Comparison of ENCODE assay signal across 1 worm cellular context in the genomic region with DNA sequence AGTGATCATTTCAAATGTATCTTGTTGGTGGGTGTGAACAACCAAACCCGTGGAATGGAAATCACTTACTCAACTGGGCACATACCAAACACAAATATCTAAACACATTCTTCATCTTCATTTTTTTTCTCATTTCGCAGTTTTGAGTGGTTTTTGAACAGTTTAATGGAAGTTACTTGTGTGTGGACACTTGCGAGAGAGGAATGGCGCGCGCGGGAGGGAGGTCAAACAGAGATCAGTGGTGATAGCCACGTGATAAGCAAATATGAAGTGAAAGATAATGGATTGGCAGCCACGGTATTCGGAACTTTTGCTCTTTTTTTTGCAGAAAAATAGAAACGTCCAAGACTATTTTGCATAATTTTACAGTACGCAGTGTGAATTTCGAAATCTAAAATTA.
TF ChIP-seq lines count a peak whose summit lies in the region.

No protein-coding gene starts in this region.

TF ChIP-seq in whole organism, L1 larva, 84 proteins besides CTCF, POLR2A, EP300 and RAD21 (continued from another document):
- TF ChIP-seq fos-1 (tag; optimal IDR thresholded peaks at IDR 0.05; lab: Kevin White, UChicago) (no peak), nhr-237 (tag; optimal IDR thresholded peaks at IDR 0.05; lab: Kevin White, UChicago) (no peak), mef-2 (tag; optimal IDR thresholded peaks at IDR 0.05; lab: Kevin White, UChicago) (no peak), fkh-8 (tag; optimal IDR thresholded peaks at IDR 0.05; lab: Kevin White, UChicago) (no peak), nhr-71 (tag; optimal IDR thresholded peaks at IDR 0.05; lab: Kevin White, UChicago) (peak; percentile 11), sup-37 (GFP tag; optimal IDR thresholded peaks at IDR 0.05; lab: Kevin White, UChicago) (no peak), ceh-88 (GFP tag; IDR thresholded peaks at IDR 0.05; lab: Robert Waterston, UW) (no peak), Y116A8C.19 (tag; optimal IDR thresholded peaks at IDR 0.05; lab: Kevin White, UChicago; ENCODE audit: borderline replicate concordance) (no peak), mab-9 (GFP tag; IDR thresholded peaks at IDR 0.05; lab: Robert Waterston, UW) (no peak), nhr-77 (tag; optimal IDR thresholded peaks at IDR 0.05; lab: Kevin White, UChicago) (peak; percentile 54), rnt-1 (tag; optimal IDR thresholded peaks at IDR 0.05; lab: Kevin White, UChicago) (no peak), nhr-84 (tag; optimal IDR thresholded peaks at IDR 0.05; lab: Kevin White, UChicago) (no peak), nhr-28 (tag; optimal IDR thresholded peaks at IDR 0.05; lab: Kevin White, UChicago) (no peak), unc-130 (tag; optimal IDR thresholded peaks at IDR 0.05; lab: Kevin White, UChicago) (no peak)
